Worm (Caenorhabditis elegans): Measurements from ENCODE around the gene dsh-1.

DNA sequence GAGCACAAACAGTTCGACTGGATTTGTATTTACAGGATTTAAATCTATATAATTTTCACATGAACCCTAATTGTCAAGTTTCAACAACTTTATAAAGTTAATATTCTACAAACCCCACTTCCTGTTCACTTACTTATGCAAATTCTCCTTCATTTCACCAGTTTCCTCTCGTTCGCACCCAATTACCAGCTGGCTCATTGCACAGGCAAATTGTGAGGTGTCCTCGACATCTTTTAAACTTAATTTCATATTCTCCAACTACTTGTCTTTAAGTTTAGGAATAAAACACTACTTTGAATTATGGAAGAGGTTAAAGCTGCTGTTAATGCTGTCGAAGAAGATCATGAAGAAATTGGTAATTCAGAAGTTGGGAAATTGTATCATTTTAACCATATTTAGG lies 52.7 kb downstream of the dsh-1 start, which contains the start of gene C27D6.1:
- TF ChIP-seq ama-1 (optimal IDR thresholded peaks at IDR 0.05) (no peak), ets-7 (tag; optimal IDR thresholded peaks at IDR 0.05) (no peak), flt-1 (GFP tag; IDR thresholded peaks at IDR 0.05) (no peak), tra-4 (tag; optimal IDR thresholded peaks at IDR 0.05) (no peak), sea-1 (GFP tag; conservative IDR thresholded peaks at IDR 0.05) (no peak), tbx-11 (GFP tag; IDR thresholded peaks at IDR 0.05) (no peak), hnd-1 (tag; optimal IDR thresholded peaks at IDR 0.05) (no peak)

All from whole organism, early embryonic.